Fruit fly (Drosophila melanogaster) whole organism, embryonic: Measurements from ENCODE around the gene scny.

Experiments
- Abd-B ChIP-seq: fragments of 200-800 bp; sonication (Bioruptor generic); optimal IDR thresholded peaks from 2 replicates; lab custom pipeline; 2018; ENCODE audit warnings: missing biosample characterization, mild to moderate bottlenecking, missing genetic modification characterization, moderate library complexity
- Atf3 ChIP-seq: fragments of 200-800 bp; sonication (Bioruptor generic); optimal IDR thresholded peaks from 3 replicates; lab custom pipeline; 2016; ENCODE audit warnings: missing biosample characterization, missing genetic modification characterization
- Atf6 ChIP-seq: fragments of 200-800 bp; sonication (Bioruptor generic); IDR thresholded peaks from 2 replicates; pipeline ENCODE4 v1.3.6; 2022; ENCODE audit warnings: missing biosample characterization, missing genetic modification characterization
- B-H2 ChIP-seq: fragments of 200-800 bp; sonication (Bioruptor generic); optimal IDR thresholded peaks from 2 replicates; lab custom pipeline; 2018; ENCODE audit warnings: missing biosample characterization, mild to moderate bottlenecking, missing genetic modification characterization
- BEAF-32 ChIP-seq: fragments of 200-800 bp; sonication (Bioruptor generic); optimal IDR thresholded peaks from 3 replicates; lab custom pipeline; 2017; ENCODE audit warnings: missing biosample characterization, missing genetic modification characterization, mild to moderate bottlenecking, moderate library complexity, missing genetic modification reagents
- CG10979 ChIP-seq: fragments of 200-800 bp; sonication (Bioruptor generic); optimal IDR thresholded peaks from 2 replicates; lab custom pipeline; 2018; ENCODE audit warnings: missing biosample characterization, mild to moderate bottlenecking, missing genetic modification characterization, moderate library complexity
- CG13424 ChIP-seq: fragments of 200-800 bp; sonication (Bioruptor generic); optimal IDR thresholded peaks from 2 replicates; lab custom pipeline; 2019; ENCODE audit warnings: missing biosample characterization, mild to moderate bottlenecking, missing genetic modification characterization, moderate library complexity
- CG1602 ChIP-seq: fragments of 200-800 bp; sonication (Bioruptor generic); optimal IDR thresholded peaks from 3 replicates; lab custom pipeline; 2016; ENCODE audit warnings: missing biosample characterization, missing genetic modification characterization
- CG16813 ChIP-seq: fragments of 200-800 bp; sonication (Bioruptor generic); IDR thresholded peaks from 3 replicates; pipeline ENCODE4 v1.3.6; 2022; ENCODE audit warnings: missing biosample characterization, missing genetic modification characterization; ENCODE audit not compliant: partially characterized antibody
- CG18764 ChIP-seq: fragments of 200-800 bp; sonication (Bioruptor generic); optimal IDR thresholded peaks from 3 replicates; lab custom pipeline; 2016; ENCODE audit warnings: missing biosample characterization, missing genetic modification characterization
- CG2116 ChIP-seq: fragments of 200-800 bp; sonication (Bioruptor generic); optimal IDR thresholded peaks from 3 replicates; lab custom pipeline; 2018; ENCODE audit warnings: missing biosample characterization, mild to moderate bottlenecking, missing genetic modification characterization
- CG30431 ChIP-seq: fragments of 200-800 bp; sonication (Bioruptor generic); optimal IDR thresholded peaks from 2 replicates; lab custom pipeline; 2017; ENCODE audit warnings: missing biosample characterization, missing genetic modification characterization
- CG3065 ChIP-seq: fragments of 200-800 bp; sonication (Bioruptor generic); optimal IDR thresholded peaks from 2 replicates; lab custom pipeline; 2016; ENCODE audit warnings: missing biosample characterization, missing genetic modification characterization
- CG32772 ChIP-seq: fragments of 200-800 bp; sonication (Bioruptor generic); IDR thresholded peaks from 2 replicates; pipeline ENCODE4 v1.3.6; 2022; ENCODE audit warnings: missing biosample characterization, missing genetic modification characterization
- CG33213 ChIP-seq: fragments of 200-800 bp; sonication (Bioruptor generic); optimal IDR thresholded peaks from 3 replicates; lab custom pipeline; 2016; ENCODE audit warnings: missing biosample characterization, missing genetic modification characterization
- CG42726 ChIP-seq: fragments of 200-800 bp; sonication (Bioruptor generic); IDR thresholded peaks from 2 replicates; pipeline ENCODE4 v1.3.6; 2022; ENCODE audit warnings: missing biosample characterization, missing genetic modification characterization; ENCODE audit not compliant: partially characterized antibody
- CG4820 ChIP-seq: fragments of 200-800 bp; sonication (Bioruptor generic); optimal IDR thresholded peaks from 3 replicates; lab custom pipeline; 2016; ENCODE audit warnings: missing biosample characterization, missing genetic modification characterization
- CG4854 ChIP-seq: fragments of 200-800 bp; sonication (Bioruptor generic); optimal IDR thresholded peaks from 2 replicates; lab custom pipeline; 2016; ENCODE audit warnings: missing biosample characterization, missing genetic modification characterization, inconsistent platforms
- CG6683 ChIP-seq: fragments of 200-800 bp; sonication (Bioruptor generic); optimal IDR thresholded peaks from 2 replicates; lab custom pipeline; 2017; ENCODE audit warnings: missing biosample characterization, mild to moderate bottlenecking, missing genetic modification characterization, missing genetic modification reagents
- CG7786 ChIP-seq: fragments of 200-800 bp; sonication (Bioruptor generic); optimal IDR thresholded peaks from 2 replicates; lab custom pipeline; 2016; ENCODE audit warnings: missing biosample characterization, missing genetic modification characterization
- CG8281 ChIP-seq: fragments of 200-800 bp; sonication (Bioruptor generic); optimal IDR thresholded peaks from 2 replicates; lab custom pipeline; 2018; ENCODE audit warnings: missing biosample characterization, mild to moderate bottlenecking, missing genetic modification characterization, moderate library complexity
- CG8924 ChIP-seq: fragments of 200-800 bp; optimal IDR thresholded peaks from 3 replicates; lab custom pipeline; 2019; ENCODE audit warnings: missing biosample characterization, mild to moderate bottlenecking, missing genetic modification characterization, moderate library complexity
- D19A ChIP-seq: fragments of 200-800 bp; optimal IDR thresholded peaks from 3 replicates; lab custom pipeline; 2019; ENCODE audit warnings: missing biosample characterization, mild to moderate bottlenecking, missing genetic modification characterization, moderate library complexity
- Gug ChIP-seq: fragments of 200-800 bp; sonication (Bioruptor generic); IDR thresholded peaks from 4 replicates; pipeline ENCODE4 v1.3.6; 2022; ENCODE audit warnings: missing biosample characterization, missing genetic modification characterization
- HLHmδ ChIP-seq: fragments of 200-800 bp; sonication (Bioruptor generic); optimal IDR thresholded peaks from 2 replicates; lab custom pipeline; 2018; ENCODE audit warnings: missing biosample characterization, mild to moderate bottlenecking, missing genetic modification characterization, moderate library complexity
- Hsf ChIP-seq: fragments of 200-800 bp; sonication (Bioruptor generic); optimal IDR thresholded peaks from 3 replicates; lab custom pipeline; 2016; ENCODE audit warnings: missing biosample characterization, missing genetic modification characterization
- Nf-YA ChIP-seq: fragments of 200-800 bp; sonication (Bioruptor generic); IDR thresholded peaks from 2 replicates; pipeline ENCODE4 v1.3.6; 2022; ENCODE audit warnings: missing biosample characterization, missing genetic modification characterization
- Nf-YB ChIP-seq: fragments of 200-800 bp; sonication (Bioruptor generic); optimal IDR thresholded peaks from 3 replicates; lab custom pipeline; 2019; ENCODE audit warnings: missing biosample characterization, mild to moderate bottlenecking, missing genetic modification characterization, moderate library complexity
- Nf-YC ChIP-seq: fragments of 200-800 bp; optimal IDR thresholded peaks from 3 replicates; lab custom pipeline; 2019; ENCODE audit warnings: missing biosample characterization, mild to moderate bottlenecking, missing genetic modification characterization, moderate library complexity
- NfI ChIP-seq: fragments of 200-800 bp; sonication (Bioruptor generic); optimal IDR thresholded peaks from 3 replicates; lab custom pipeline; 2018; ENCODE audit warnings: missing biosample characterization, mild to moderate bottlenecking, missing genetic modification characterization, moderate library complexity
- Oaz ChIP-seq: fragments of 200-800 bp; sonication (Bioruptor generic); IDR thresholded peaks from 2 replicates; pipeline ENCODE4 v1.3.6; 2022; ENCODE audit warnings: missing biosample characterization, missing genetic modification characterization
- Ptx1 ChIP-seq: fragments of 200-800 bp; sonication (Bioruptor generic); IDR thresholded peaks from 2 replicates; pipeline ENCODE4 v1.3.6; 2022; ENCODE audit warnings: missing biosample characterization, missing genetic modification characterization
- Sox102F ChIP-seq: fragments of 200-800 bp; sonication (Bioruptor generic); optimal IDR thresholded peaks from 2 replicates; lab custom pipeline; 2018; ENCODE audit warnings: missing biosample characterization, mild to moderate bottlenecking, missing genetic modification characterization, moderate library complexity
- Usf ChIP-seq: fragments of 200-800 bp; sonication (Bioruptor generic); optimal IDR thresholded peaks from 2 replicates; lab custom pipeline; 2017; ENCODE audit warnings: missing genotype, missing biosample characterization, missing genetic modification characterization
- ara ChIP-seq: fragments of 200-800 bp; sonication (Bioruptor generic); IDR thresholded peaks from 2 replicates; pipeline ENCODE4 v1.3.6; 2022; ENCODE audit warnings: missing biosample characterization, missing genetic modification characterization
- bsh ChIP-seq, 2 experiments: fragments of 200-800 bp; sonication (Bioruptor generic); optimal IDR thresholded peaks; 2 replicates each; lab custom pipeline; 2017 to 2018; ENCODE audit warnings: mild to moderate bottlenecking in 2 of 2, missing biosample characterization in 2 of 2, missing genetic modification characterization in 2 of 2, moderate library complexity in 1 of 2
- gce ChIP-seq: fragments of 200-800 bp; sonication (Bioruptor generic); IDR thresholded peaks from 3 replicates; pipeline ENCODE4 v1.3.6; 2022; ENCODE audit warnings: missing biosample characterization, missing genetic modification characterization
- gem ChIP-seq: fragments of 200-800 bp; sonication (Bioruptor generic); optimal IDR thresholded peaks from 2 replicates; lab custom pipeline; 2019; ENCODE audit warnings: missing biosample characterization, mild to moderate bottlenecking, missing genetic modification characterization, moderate library complexity
- kni ChIP-seq: fragments of 200-800 bp; sonication (Bioruptor generic); optimal IDR thresholded peaks from 3 replicates; lab custom pipeline; 2017; ENCODE audit warnings: mild to moderate bottlenecking, missing biosample characterization, missing genetic modification reagents, missing genetic modification characterization
- lmd ChIP-seq: fragments of 200-800 bp; sonication (Bioruptor generic); IDR thresholded peaks from 2 replicates; pipeline ENCODE4 v1.3.6; 2022; ENCODE audit warnings: missing biosample characterization, missing genetic modification characterization
- org-1 ChIP-seq: fragments of 200-800 bp; sonication (Bioruptor generic); optimal IDR thresholded peaks from 2 replicates; lab custom pipeline; 2017; ENCODE audit warnings: missing biosample characterization, missing genetic modification characterization
- otp ChIP-seq: fragments of 200-800 bp; sonication (Bioruptor generic); IDR thresholded peaks from 3 replicates; pipeline ENCODE4, ENCODE4 v1.3.6; 2022; ENCODE audit warnings: missing biosample characterization, missing genetic modification characterization
- pb ChIP-seq: fragments of 200-800 bp; sonication (Bioruptor generic); optimal IDR thresholded peaks from 3 replicates; lab custom pipeline; 2016; ENCODE audit warnings: missing biosample characterization, missing genetic modification characterization
- pita ChIP-seq: fragments of 200-800 bp; sonication (Bioruptor generic); optimal IDR thresholded peaks from 2 replicates; lab custom pipeline; 2017; ENCODE audit warnings: missing biosample characterization, mild to moderate bottlenecking, missing genetic modification characterization
- slou ChIP-seq: fragments of 200-800 bp; sonication (Bioruptor generic); optimal IDR thresholded peaks from 3 replicates; lab custom pipeline; 2016; ENCODE audit warnings: missing biosample characterization, missing genetic modification characterization
- sna ChIP-seq: fragments of 200-800 bp; sonication (Bioruptor generic); IDR thresholded peaks from 2 replicates; pipeline ENCODE4 v1.3.6; 2022; ENCODE audit warnings: missing biosample characterization, missing genetic modification characterization; ENCODE audit not compliant: partially characterized antibody
- tna ChIP-seq: fragments of 200-800 bp; sonication (Bioruptor generic); IDR thresholded peaks from 2 replicates; pipeline ENCODE4 v1.3.6; 2022; ENCODE audit warnings: missing biosample characterization, missing genetic modification characterization; ENCODE audit not compliant: partially characterized antibody
- vvl ChIP-seq: fragments of 200-800 bp; sonication (Bioruptor generic); IDR thresholded peaks from 2 replicates; pipeline ENCODE4 v1.3.6; 2022; ENCODE audit warnings: missing biosample characterization, missing genetic modification characterization
- yki ChIP-seq: fragments of >200 bp; optimal IDR thresholded peaks from 3 replicates; lab custom pipeline; 2018

The scny gene

dm6 chr3L:5764922-5765843 lies 3.6 kb upstream of the scny start, which contains the start of gene CG10576 (continued):
- TF ChIP-seq gce (GFP tag; lab: Robert Waterston, UW) (no peak), Nf-YA (no peak), slou (GFP tag; lab: Kevin White, UChicago) (no peak), Ptx1 (GFP tag; lab: Robert Waterston, UW) (no peak), Hsf (peak; percentile 9), D19A (tag; lab: Kevin White, UChicago) (no peak), tna (GFP tag; lab: Robert Waterston, UW) (no peak), CG18764 (no peak), BEAF-32 (GFP tag; lab: Kevin White, UChicago) (peak; percentile 91), yki (lab: Kevin White, UChicago) (no peak), CG4820 (GFP tag; lab: Kevin White, UChicago) (no peak), B-H2 (no peak), Oaz (GFP tag; lab: Robert Waterston, UW) (no peak), gem (no peak), Abd-B (no peak), Sox102F (GFP tag; lab: Kevin White, UChicago) (no peak), CG1602 (no peak), Atf6 (GFP tag; lab: Robert Waterston, UW) (no peak), NfI (no peak), CG32772 (GFP tag; lab: Robert Waterston, UW) (no peak), CG7786 (GFP tag; lab: Kevin White, UChicago) (no peak), HLHmδ (GFP tag; lab: Kevin White, UChicago) (peak; percentile 2), ara (GFP tag; lab: Robert Waterston, UW) (no peak), pb (GFP tag; lab: Kevin White, UChicago) (no peak), Atf3 (GFP tag; lab: Kevin White, UChicago) (no peak), org-1 (no peak), lmd (no peak), CG42726 (GFP tag; lab: Robert Waterston, UW) (no peak), CG4854 (GFP tag; lab: Kevin White, UChicago) (no peak), CG30431 (GFP tag; lab: Kevin White, UChicago) (no peak), CG8281 (no peak), Nf-YB (GFP tag; lab: Kevin White, UChicago) (no peak), Gug (no peak), CG10979 (tag; lab: Kevin White, UChicago) (peak; percentile 13), kni (GFP tag; lab: Kevin White, UChicago) (no peak), CG2116 (GFP tag; lab: Kevin White, UChicago) (peak; percentile 78), otp (GFP tag; lab: Robert Waterston, UW) (no peak), sna (GFP tag; lab: Robert Waterston, UW) (0 out of 2 replicates have a peak, but pooled peaks have one; percentile 45), CG33213 (GFP tag; lab: Kevin White, UChicago) (no peak), CG13424 (tag; lab: Kevin White, UChicago) (no peak), bsh (GFP tag; optimal IDR thresholded peaks at IDR 0.05; lab: Kevin White, UChicago) (no peak), pita (GFP tag; lab: Kevin White, UChicago) (no peak), CG3065 (peak; percentile 12), vvl (GFP tag; lab: Robert Waterston, UW) (0 out of 2 replicates have a peak, but pooled peaks have one; percentile 23), CG16813 (GFP tag; lab: Robert Waterston, UW) (peak; percentile 60), CG8924 (no peak), CG6683 (GFP tag; lab: Kevin White, UChicago) (no peak), Nf-YC (tag; lab: Kevin White, UChicago) (no peak), Usf (GFP tag; lab: Kevin White, UChicago) (no peak)
